Worm (Caenorhabditis elegans) whole organism, young adult: Measurements from ENCODE around the gene C18G1.7.

Experiments
- T26A5.8 ChIP-seq: sonication (generic microtip); optimal IDR thresholded peaks from 2 replicates; lab custom pipeline; 2016; ENCODE audit warnings: missing genetic modification characterization, missing compliant biosample characterization
- Y79H2A.3 ChIP-seq: fragments of 200-800 bp; sonication (Bioruptor generic); conservative IDR thresholded peaks from 2 replicates; pipeline ENCODE4 v1.3.6; 2022; ENCODE audit warnings: missing genetic modification reagents, missing genetic modification characterization, missing compliant biosample characterization
- ama-1 ChIP-seq, 3 experiments: fragments of 150-350 bp in 1 of 3; sonication (generic microtip) in 2 of 3; optimal IDR thresholded peaks; 2 replicates each; lab custom pipeline; 2014 to 2018; ENCODE audit warnings: missing biosample characterization in 2 of 3, missing genetic modification characterization in 2 of 3, missing genetic modification reagents in 2 of 3
- lin-26 ChIP-seq: fragments of 200-800 bp; sonication (Bioruptor generic); IDR thresholded peaks from 2 replicates; pipeline ENCODE4 v1.3.6; 2022; ENCODE audit warnings: missing genetic modification reagents, missing genetic modification characterization, missing compliant biosample characterization
- mes-4 ChIP-seq: sonication (generic microtip); optimal IDR thresholded peaks from 2 replicates; lab custom pipeline; 2016; ENCODE audit warnings: missing genotype, missing genetic modification characterization, missing compliant biosample characterization
- nfya-1 ChIP-seq: sonication (generic microtip); optimal IDR thresholded peaks from 2 replicates; lab custom pipeline; 2017; ENCODE audit warnings: antibody characterized with exemption, missing compliant biosample characterization, missing genetic modification characterization, borderline replicate concordance; ENCODE audit not compliant: insufficient read depth

DNA sequence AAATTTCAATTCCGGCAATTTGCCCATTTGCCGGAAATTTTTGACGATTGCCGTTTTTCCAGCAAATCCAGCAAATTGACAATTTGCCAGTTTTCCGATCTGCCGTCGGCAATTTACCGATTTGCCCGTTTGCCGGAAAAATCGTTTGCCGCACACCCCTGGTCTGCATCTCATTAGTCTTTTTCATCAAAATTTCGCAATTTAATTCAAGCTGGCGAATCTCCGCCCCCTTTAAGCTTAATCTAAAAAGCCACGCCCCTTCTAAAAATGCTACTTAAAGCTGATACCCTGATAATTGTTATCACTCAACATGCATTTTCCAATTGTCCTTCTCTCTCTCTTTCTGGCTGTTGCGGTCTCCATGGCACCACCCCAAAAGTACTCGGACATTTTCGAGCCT is 37.9 kb downstream of the C18G1.7 start, which contains the start of gene Y60C6A.1:
- TF ChIP-seq Y79H2A.3 (GFP tag; lab: Robert Waterston, UW) (no peak), nfya-1 (tag; lab: Kevin White, UChicago) (no peak), T26A5.8 (no peak), ama-1 (optimal IDR thresholded peaks at IDR 0.05; lab: Kevin White, UChicago) (no peak), ama-1 (GFP tag; optimal IDR thresholded peaks at IDR 0.05; lab: Kevin White, UChicago) (no peak), lin-26 (no peak), mes-4 (tag; lab: Kevin White, UChicago) (no peak)
